Worm (Caenorhabditis elegans): ENCODE measurements around the gene ptr-20.

DNA sequence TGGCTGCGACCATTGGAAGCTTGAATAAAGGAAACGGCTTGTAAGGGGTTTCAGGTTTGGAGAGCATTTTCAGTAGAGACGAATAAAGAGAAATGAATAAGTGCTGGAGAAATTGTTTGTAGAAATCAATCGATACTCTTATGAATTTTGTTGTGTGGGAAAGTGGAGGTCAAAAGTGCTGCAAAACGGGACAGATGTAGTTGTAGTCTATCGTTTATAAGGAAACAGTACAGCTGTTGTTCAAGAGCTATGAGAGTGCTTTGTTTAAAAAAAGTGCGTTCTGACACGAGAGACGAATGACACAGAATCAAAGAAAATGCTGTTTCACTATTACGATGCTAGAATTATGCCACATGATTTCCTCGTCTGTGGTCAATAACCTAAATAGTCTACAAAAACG is 27.5 kb upstream of the ptr-20 start, which contains the start of gene Y53F4B.62:
- TF ChIP-seq elt-1 (tag; optimal IDR thresholded peaks at IDR 0.05; ENCODE audit: borderline replicate concordance, insufficient read depth) (no peak), lsy-2 (tag; optimal IDR thresholded peaks at IDR 0.05) (no peak), mep-1 (tag; optimal IDR thresholded peaks at IDR 0.05) (no peak), mls-2 (tag; optimal IDR thresholded peaks at IDR 0.05) (no peak), snpc-4 (tag; optimal IDR thresholded peaks at IDR 0.05) (no peak), nhr-76 (tag; optimal IDR thresholded peaks at IDR 0.05) (no peak), nhr-28 (tag; optimal IDR thresholded peaks at IDR 0.05) (no peak), unc-120 (tag; optimal IDR thresholded peaks at IDR 0.05; ENCODE audit: poor library complexity, severe bottlenecking) (no peak), mab-5 (tag; optimal IDR thresholded peaks at IDR 0.05) (no peak), pha-4 (tag; optimal IDR thresholded peaks at IDR 0.05) (no peak)

Data from whole organism, mixed stage, embryonic.